Worm (Caenorhabditis elegans): ENCODE measurements around the gene F46C3.7.

DNA sequence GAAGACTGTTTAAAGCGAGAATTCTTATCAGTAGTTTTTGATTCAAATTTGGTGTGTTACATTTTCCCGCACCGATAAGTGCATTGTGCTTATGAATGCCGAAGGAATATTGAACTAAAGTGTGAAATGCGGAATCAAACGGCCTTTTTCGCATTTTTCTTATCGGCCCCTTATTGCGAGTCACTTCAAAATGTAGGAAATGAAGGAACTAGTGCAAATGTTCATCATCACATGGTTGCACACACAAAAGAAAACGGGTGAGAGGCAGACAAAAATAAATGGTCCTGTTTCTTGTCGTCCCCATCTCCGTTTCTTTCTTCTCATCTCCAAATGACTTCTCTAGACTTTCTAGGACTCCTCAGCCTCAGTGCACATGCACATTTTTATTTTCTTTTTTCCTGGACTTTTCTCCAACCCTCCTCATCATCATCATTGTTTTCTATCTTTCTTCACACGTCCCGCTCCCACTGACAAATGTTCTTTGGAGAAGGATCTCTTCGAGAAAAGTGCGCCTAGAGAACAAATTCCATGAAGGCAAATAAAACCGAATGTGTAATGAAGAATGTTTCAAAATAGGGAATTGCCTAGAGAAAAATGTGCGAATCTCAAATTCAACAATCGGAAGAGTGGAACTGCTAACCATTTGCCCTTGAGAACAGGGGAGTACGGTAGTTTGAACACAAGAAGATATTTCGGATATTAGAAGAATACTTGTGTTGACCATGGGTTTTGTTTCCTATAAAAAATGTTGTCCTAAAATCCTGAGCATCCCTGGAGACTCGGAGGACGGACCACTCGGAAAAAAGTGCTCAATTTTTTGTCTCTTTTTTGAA, 24.6 kb downstream of the F46C3.7 start:
- TF ChIP-seq hmbx-1 (tag; optimal IDR thresholded peaks at IDR 0.05) (no peak), F13C5.2 (tag; optimal IDR thresholded peaks at IDR 0.05) (no peak), ama-1 (optimal IDR thresholded peaks at IDR 0.05) (no peak), ets-7 (tag; optimal IDR thresholded peaks at IDR 0.05) (no peak), tbx-37 (GFP tag; conservative IDR thresholded peaks at IDR 0.05) (no peak), ceh-36 (tag; optimal IDR thresholded peaks at IDR 0.05) (no peak), ceh-13 (GFP tag; optimal IDR thresholded peaks at IDR 0.05) (no peak), scrt-1 (GFP tag; IDR thresholded peaks at IDR 0.05) (no peak), B0310.2 (tag; optimal IDR thresholded peaks at IDR 0.05) (no peak)
